Fruit fly (Drosophila melanogaster) whole organism, wandering third instar larva: ENCODE measurements around the gene CG16772.

Experiments
- Abd-B ChIP-seq: fragments of >200 bp; optimal IDR thresholded peaks from 2 replicates; lab custom pipeline; 2017; ENCODE audit warnings: missing biosample characterization, missing genetic modification characterization
- CG32264 ChIP-seq: fragments of 200-800 bp; sonication (Bioruptor generic); optimal IDR thresholded peaks from 2 replicates; lab custom pipeline; 2016; ENCODE audit warnings: missing biosample characterization, missing genetic modification characterization
- CG9705 ChIP-seq: fragments of 200-800 bp; sonication (Bioruptor generic); optimal IDR thresholded peaks from 2 replicates; lab custom pipeline; 2018; ENCODE audit warnings: missing biosample characterization, mild to moderate bottlenecking, missing genetic modification characterization
- CrebA ChIP-seq: fragments of 200-800 bp; sonication (Bioruptor generic); optimal IDR thresholded peaks from 2 replicates; lab custom pipeline; 2016; ENCODE audit warnings: missing biosample characterization, mild to moderate bottlenecking, missing genetic modification characterization, borderline replicate concordance
- Dfd ChIP-seq: fragments of >200 bp; optimal IDR thresholded peaks from 2 replicates; lab custom pipeline; 2017; ENCODE audit warnings: missing biosample characterization, missing genetic modification characterization
- Dif ChIP-seq: fragments of 200-275, 200-300 bp; sonication (Bioruptor generic); optimal IDR thresholded peaks from 2 replicates; lab custom pipeline; 2018; ENCODE audit warnings: missing biosample characterization, missing genetic modification characterization; ENCODE audit not compliant: partially characterized antibody
- GATAd ChIP-seq: sonication (Bioruptor generic); optimal IDR thresholded peaks from 2 replicates; lab custom pipeline; 2016; ENCODE audit warnings: missing biosample characterization, missing genetic modification characterization
- HLH106 ChIP-seq: fragments of 200-800 bp; optimal IDR thresholded peaks from 3 replicates; lab custom pipeline; 2019; ENCODE audit warnings: missing biosample characterization, mild to moderate bottlenecking, missing genetic modification characterization, moderate library complexity
- Hnf4 ChIP-seq: fragments of 200-800 bp; sonication (Bioruptor generic); optimal IDR thresholded peaks from 2 replicates; lab custom pipeline; 2016; ENCODE audit warnings: missing biosample characterization, mild to moderate bottlenecking, missing genetic modification characterization
- Hr78 ChIP-seq: fragments of >200 bp; optimal IDR thresholded peaks from 2 replicates; lab custom pipeline; 2017; ENCODE audit warnings: missing biosample characterization, missing genetic modification characterization
- Hr83 ChIP-seq: fragments of 200-300 bp; sonication (Bioruptor generic); optimal IDR thresholded peaks from 2 replicates; lab custom pipeline; 2016; ENCODE audit warnings: missing biosample characterization, mild to moderate bottlenecking, missing genetic modification characterization, moderate library complexity; ENCODE audit not compliant: poor library complexity, severe bottlenecking
- Jra ChIP-seq: sonication (Bioruptor generic); optimal IDR thresholded peaks from 2 replicates; lab custom pipeline; 2016; ENCODE audit warnings: missing biosample characterization, missing genetic modification characterization
- Mio ChIP-seq: sonication (Bioruptor generic); optimal IDR thresholded peaks from 2 replicates; lab custom pipeline; 2016; ENCODE audit warnings: missing biosample characterization, missing genetic modification characterization
- Myc ChIP-seq: fragments of >200 bp; optimal IDR thresholded peaks from 2 replicates; lab custom pipeline; 2017
- OdsH ChIP-seq: fragments of 200-800 bp; sonication (Bioruptor generic); optimal IDR thresholded peaks from 2 replicates; lab custom pipeline; 2016; ENCODE audit warnings: missing biosample characterization, mild to moderate bottlenecking, missing genetic modification characterization
- Rel ChIP-seq, 2 experiments: fragments of 200-800 bp; sonication (Bioruptor generic) in 1 of 2; optimal IDR thresholded peaks; 2 replicates in 1 of 2; 3 replicates in 1 of 2; lab custom pipeline; 2016 to 2019; ENCODE audit warnings: mild to moderate bottlenecking in 2 of 2, missing biosample characterization in 2 of 2, missing genetic modification characterization in 2 of 2, moderate library complexity in 1 of 2
- Sp1 ChIP-seq: fragments of 200-800 bp; sonication (Bioruptor generic); optimal IDR thresholded peaks from 3 replicates; lab custom pipeline; 2019; ENCODE audit warnings: missing biosample characterization, mild to moderate bottlenecking, missing genetic modification characterization, moderate library complexity
- Vsx2 ChIP-seq: fragments of 200-300, 225-300 bp; sonication (Bioruptor generic); optimal IDR thresholded peaks from 2 replicates; lab custom pipeline; 2018; ENCODE audit warnings: missing biosample characterization, missing genetic modification characterization; ENCODE audit not compliant: partially characterized antibody
- br ChIP-seq: fragments of 200-800 bp; sonication (Bioruptor generic); optimal IDR thresholded peaks from 2 replicates; lab custom pipeline; 2016; ENCODE audit warnings: missing biosample characterization, missing genetic modification characterization
- dl ChIP-seq, 2 experiments: fragments of 175-275, 200-275 bp in 1 of 2; fragments of 200-275 bp in 1 of 2; sonication (Bioruptor generic); optimal IDR thresholded peaks; lab custom pipeline; 2018; ENCODE audit warnings: mild to moderate bottlenecking in 2 of 2, missing biosample characterization in 2 of 2, missing genetic modification characterization in 2 of 2, moderate library complexity in 2 of 2; ENCODE audit not compliant: partially characterized antibody in 2 of 2, insufficient read depth in 1 of 2
- dmrt93B ChIP-seq: fragments of 200-800 bp; sonication (Bioruptor generic); optimal IDR thresholded peaks from 2 replicates; lab custom pipeline; 2018; ENCODE audit warnings: missing biosample characterization, mild to moderate bottlenecking, missing genetic modification characterization
- dsf ChIP-seq: sonication (Bioruptor generic); optimal IDR thresholded peaks from 2 replicates; lab custom pipeline; 2016; ENCODE audit warnings: missing biosample characterization, missing genetic modification characterization, borderline replicate concordance
- ey ChIP-seq: fragments of 200-800 bp; sonication (Bioruptor generic); optimal IDR thresholded peaks from 2 replicates; lab custom pipeline; 2016; ENCODE audit warnings: missing biosample characterization, missing genetic modification characterization
- foxo ChIP-seq, 2 experiments: fragments of 200-800 bp; sonication (Bioruptor generic); optimal IDR thresholded peaks; 2 replicates in 1 of 2; 3 replicates in 1 of 2; lab custom pipeline; 2016 to 2017; ENCODE audit warnings: missing biosample characterization in 2 of 2, missing genetic modification characterization in 2 of 2
- fru ChIP-seq: fragments of 200-800 bp; sonication (Bioruptor generic); optimal IDR thresholded peaks from 3 replicates; lab custom pipeline; 2016; ENCODE audit warnings: missing biosample characterization, mild to moderate bottlenecking, missing genetic modification characterization
- h ChIP-seq: fragments of 200-800 bp; sonication (Bioruptor generic); optimal IDR thresholded peaks from 3 replicates; lab custom pipeline; 2016; ENCODE audit warnings: missing biosample characterization, mild to moderate bottlenecking, missing genetic modification characterization
- jim ChIP-seq: fragments of 175-275, 200-325 bp; sonication (Bioruptor generic); optimal IDR thresholded peaks from 2 replicates; lab custom pipeline; 2016; ENCODE audit warnings: missing biosample characterization, mild to moderate bottlenecking, missing genetic modification characterization
- lola ChIP-seq: fragments of >200 bp; optimal IDR thresholded peaks from 2 replicates; lab custom pipeline; 2017; ENCODE audit warnings: missing biosample characterization, missing genetic modification characterization
- pan ChIP-seq: fragments of >200 bp; optimal IDR thresholded peaks from 2 replicates; lab custom pipeline; 2017
- psq ChIP-seq: fragments of 200-800 bp; sonication (Bioruptor generic); optimal IDR thresholded peaks from 3 replicates; lab custom pipeline; 2017; ENCODE audit warnings: missing biosample characterization, mild to moderate bottlenecking, missing genetic modification characterization, moderate library complexity
- rgr ChIP-seq: fragments of 200-800 bp; sonication (Bioruptor generic); optimal IDR thresholded peaks from 3 replicates; lab custom pipeline; 2016; ENCODE audit warnings: missing biosample characterization, mild to moderate bottlenecking, missing genetic modification characterization
- sage ChIP-seq: fragments of 200-800 bp; sonication (Bioruptor generic); optimal IDR thresholded peaks from 2 replicates; lab custom pipeline; 2016; ENCODE audit warnings: missing biosample characterization, mild to moderate bottlenecking, missing genetic modification characterization
- sv ChIP-seq: fragments of 200-800 bp; sonication (Bioruptor generic); optimal IDR thresholded peaks from 3 replicates; lab custom pipeline; 2016; ENCODE audit warnings: missing biosample characterization, missing genetic modification characterization
- woc ChIP-seq: sonication (Bioruptor generic); optimal IDR thresholded peaks from 2 replicates; lab custom pipeline; 2016; ENCODE audit warnings: missing biosample characterization, mild to moderate bottlenecking, missing genetic modification characterization

CG16772 gene

dm6 chr2L:19998139-19998538, 35.7 kb downstream of the CG16772 start:
- TF ChIP-seq h (GFP tag; lab: Kevin White, UChicago) (no peak), lola (no peak), OdsH (GFP tag; lab: Kevin White, UChicago) (no peak), woc (GFP tag; lab: Kevin White, UChicago) (no peak), Hnf4 (GFP tag; lab: Kevin White, UChicago) (no peak), br (GFP tag; lab: Kevin White, UChicago) (no peak), Jra (no peak), Myc (lab: Kevin White, UChicago) (no peak), sage (GFP tag; lab: Kevin White, UChicago) (no peak), Mio (GFP tag; lab: Kevin White, UChicago) (no peak), foxo (GFP tag; optimal IDR thresholded peaks at IDR 0.05; lab: Kevin White, UChicago) (no peak), dl (GFP tag; optimal IDR thresholded peaks at IDR 0.05; lab: Kevin White, UChicago; ENCODE audit: insufficient read depth in 1 of 2, partially characterized antibody in 2 of 2) (no peak), CG32264 (no peak), fru (no peak), GATAd (GFP tag; lab: Kevin White, UChicago) (no peak), dmrt93B (GFP tag; lab: Kevin White, UChicago) (no peak), ey (GFP tag; lab: Kevin White, UChicago) (no peak), CG9705 (no peak), Hr78 (GFP tag; lab: Kevin White, UChicago) (no peak)

dm6 chr2L:20002086-20002485, 39.6 kb downstream of the CG16772 start:
- TF ChIP-seq jim (GFP tag; lab: Kevin White, UChicago) (no peak), GATAd (GFP tag; lab: Kevin White, UChicago) (no peak), dl (GFP tag; optimal IDR thresholded peaks at IDR 0.05; lab: Kevin White, UChicago; ENCODE audit: insufficient read depth in 1 of 2, partially characterized antibody in 2 of 2) (no peak), CrebA (GFP tag; lab: Kevin White, UChicago) (no peak), fru (peak; percentile 15), dmrt93B (GFP tag; lab: Kevin White, UChicago) (no peak), Hnf4 (GFP tag; lab: Kevin White, UChicago) (no peak), Rel (GFP tag; optimal IDR thresholded peaks at IDR 0.05; lab: Kevin White, UChicago) (no peak), Rel (tag; optimal IDR thresholded peaks at IDR 0.05; lab: Kevin White, UChicago) (no peak), Vsx2 (GFP tag; lab: Kevin White, UChicago) (no peak), rgr (GFP tag; lab: Kevin White, UChicago) (peak; percentile 11), dsf (GFP tag; lab: Kevin White, UChicago) (no peak), HLH106 (tag; lab: Kevin White, UChicago) (peak; percentile 21), Myc (lab: Kevin White, UChicago) (no peak), sv (no peak), Dif (no peak), Jra (no peak), CG32264 (no peak), pan (no peak), h (GFP tag; lab: Kevin White, UChicago) (peak; percentile 19), foxo (GFP tag; optimal IDR thresholded peaks at IDR 0.05; lab: Kevin White, UChicago) (peak in 1 of 2 experiments; percentile 32)

dm6 chr2L:20004341-20004740, 41.9 kb downstream of the CG16772 start:
- TF ChIP-seq fru (no peak), psq (no peak), lola (no peak)

dm6 chr2L:20005064-20005463, 42.6 kb downstream of the CG16772 start:
- TF ChIP-seq Abd-B (GFP tag; lab: Kevin White, UChicago) (no peak), pan (no peak), Sp1 (GFP tag; lab: Kevin White, UChicago) (no peak), Hr78 (GFP tag; lab: Kevin White, UChicago) (no peak), foxo (GFP tag; optimal IDR thresholded peaks at IDR 0.05; lab: Kevin White, UChicago) (no peak), Hr83 (no peak), Myc (lab: Kevin White, UChicago) (no peak), dmrt93B (GFP tag; lab: Kevin White, UChicago) (no peak), Dfd (GFP tag; lab: Kevin White, UChicago) (no peak), Rel (GFP tag; optimal IDR thresholded peaks at IDR 0.05; lab: Kevin White, UChicago) (no peak), Rel (tag; optimal IDR thresholded peaks at IDR 0.05; lab: Kevin White, UChicago) (no peak), CG32264 (no peak), Jra (no peak), Mio (GFP tag; lab: Kevin White, UChicago) (no peak), fru (no peak)
